Worm (Caenorhabditis elegans): ENCODE data around the gene Y65A5A.24.
A peak's percentile ranks its signal among the peaks of the same experiment; 100 is the strongest.

Gene Y65A5A.24

DNA sequence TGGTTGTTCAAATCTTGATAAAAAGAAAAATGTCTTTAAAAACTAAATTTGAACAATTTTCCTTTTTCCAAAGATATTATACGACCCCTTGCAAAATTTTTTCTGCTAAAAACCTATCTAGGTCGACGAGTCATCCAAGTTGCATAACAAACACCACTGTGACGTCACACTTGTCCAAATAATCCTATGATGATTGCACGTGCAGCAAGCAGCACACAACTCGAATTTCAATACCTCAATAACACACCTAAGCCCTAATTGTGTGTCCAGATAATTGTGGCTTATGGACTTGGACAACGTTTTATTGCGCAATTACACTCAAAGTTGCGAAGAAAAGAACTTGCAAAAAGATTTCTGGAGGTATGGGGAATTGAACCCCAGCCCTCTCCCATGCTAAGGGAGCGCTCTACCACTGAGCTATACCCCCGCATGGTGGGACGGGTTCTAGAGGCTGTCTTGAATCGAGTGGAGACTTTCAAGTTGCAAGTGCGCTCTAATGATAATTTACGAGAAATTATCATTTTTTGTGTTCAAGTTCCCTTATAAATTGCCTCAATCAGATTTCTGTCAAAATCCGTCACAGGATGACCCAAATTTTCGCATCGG is 4.8 kb upstream of the Y65A5A.24 start (continued):
- TF ChIP-seq F39B2.1 (GFP tag; IDR thresholded peaks at IDR 0.05) (no peak), hmg-1.2 (GFP tag; IDR thresholded peaks at IDR 0.05) (peak; percentile 74), T07F8.4 (tag; optimal IDR thresholded peaks at IDR 0.05) (peak; percentile 65), nhr-80 (tag; optimal IDR thresholded peaks at IDR 0.05) (peak; percentile 38), let-526 (GFP tag; IDR thresholded peaks at IDR 0.05) (no peak; the same call in 1 of the 2 replicates), dpl-1 (GFP tag; optimal IDR thresholded peaks at IDR 0.05) (no peak), hrde-1 (tag; optimal IDR thresholded peaks at IDR 0.05; ENCODE audit: borderline replicate concordance) (peak; percentile 48), hlh-26 (GFP tag; conservative IDR thresholded peaks at IDR 0.05) (no peak), F10E7.11 (tag; optimal IDR thresholded peaks at IDR 0.05) (no peak), Y95B8A.8 (GFP tag; IDR thresholded peaks at IDR 0.05) (no peak), snpc-1.3 (tag; optimal IDR thresholded peaks at IDR 0.05; ENCODE audit: insufficient read depth) (peak; percentile 90), C17E4.6 (GFP tag; IDR thresholded peaks at IDR 0.05) (no peak; the same call in 1 of the 2 replicates), zim-3 (tag; optimal IDR thresholded peaks at IDR 0.05) (peak; percentile 5), Y53G8AR.9 (GFP tag; conservative IDR thresholded peaks at IDR 0.05) (peak; percentile 48; the same call in 1 of the 2 replicates), ceh-58 (GFP tag; IDR thresholded peaks at IDR 0.05) (no peak), F33H1.4 (GFP tag; IDR thresholded peaks at IDR 0.05) (peak; percentile 39; the same call in 1 of the 2 replicates), ceh-27 (GFP tag; optimal IDR thresholded peaks at IDR 0.05) (peak; percentile 58), ets-4 (GFP tag; optimal IDR thresholded peaks at IDR 0.05) (no peak), let-607 (tag; optimal IDR thresholded peaks at IDR 0.05) (peak in 1 of 2 experiments; percentile 45), F49E8.2 (tag; optimal IDR thresholded peaks at IDR 0.05; ENCODE audit: insufficient read depth) (peak; percentile 80), aptf-2 (GFP tag; conservative IDR thresholded peaks at IDR 0.05) (0 out of 2 replicates have a peak, but pooled peaks have one; percentile 16), T26A5.8 (tag; optimal IDR thresholded peaks at IDR 0.05) (peak; percentile 29), snpc-1.1 (tag; optimal IDR thresholded peaks at IDR 0.05; ENCODE audit: insufficient read depth) (peak; percentile 60), B0336.3 (GFP tag; IDR thresholded peaks at IDR 0.05) (peak; percentile 87), tbx-9 (tag; optimal IDR thresholded peaks at IDR 0.05; ENCODE audit: borderline replicate concordance) (no peak), mel-28 (tag; optimal IDR thresholded peaks at IDR 0.05; ENCODE audit: borderline replicate concordance) (no peak), atf-7 (tag; optimal IDR thresholded peaks at IDR 0.05) (peak; percentile 58), ztf-6 (GFP tag; IDR thresholded peaks at IDR 0.05) (0 out of 2 replicates have a peak, but pooled peaks have one; percentile 66), rpc-1 (optimal IDR thresholded peaks at IDR 0.05) (peak; percentile 83), rpc-1 (tag; optimal IDR thresholded peaks at IDR 0.05) (peak; percentile 85), nfya-1 (tag; optimal IDR thresholded peaks at IDR 0.05; ENCODE audit: borderline replicate concordance, insufficient read depth) (no peak), egl-18 (GFP tag; IDR thresholded peaks at IDR 0.05) (no peak), rec-8 (tag; optimal IDR thresholded peaks at IDR 0.05) (peak; percentile 29 to 54), tlf-1 (GFP tag; optimal IDR thresholded peaks at IDR 0.05) (peak; percentile 28), ceh-40 (GFP tag; IDR thresholded peaks at IDR 0.05) (peak; percentile 78), dox-1 (GFP tag; IDR thresholded peaks at IDR 0.05) (peak; percentile 93), F22D6.2 (tag; optimal IDR thresholded peaks at IDR 0.05) (peak; percentile 33), mcd-1 (GFP tag; IDR thresholded peaks at IDR 0.05) (peak; percentile 99), ceh-91 (GFP tag; IDR thresholded peaks at IDR 0.05) (no peak), K12H6.12 (tag; optimal IDR thresholded peaks at IDR 0.05) (peak; percentile 46), attf-3 (GFP tag; conservative IDR thresholded peaks at IDR 0.05) (peak; percentile 50; the same call in 1 of the 2 replicates), madf-10 (tag; optimal IDR thresholded peaks at IDR 0.05) (peak; percentile 62), athp-1 (tag; optimal IDR thresholded peaks at IDR 0.05) (peak; percentile 40), pbrm-1 (GFP tag; IDR thresholded peaks at IDR 0.05) (peak; percentile 89), hlh-12 (tag; optimal IDR thresholded peaks at IDR 0.05) (peak; percentile 15), fkh-3 (tag; optimal IDR thresholded peaks at IDR 0.05) (no peak), lin-54 (GFP tag; optimal IDR thresholded peaks at IDR 0.05) (peak; percentile 73)
